Fruit fly (Drosophila melanogaster) whole organism, pupa: Measurements from ENCODE around the gene Pp4-19C.

Experiments
- CG10348 ChIP-seq: fragments of 200-800 bp; sonication (Bioruptor generic); IDR thresholded peaks from 2 replicates; pipeline ENCODE4 v1.3.6; 2022; ENCODE audit warnings: missing biosample characterization, missing genetic modification characterization
- CG12605 ChIP-seq: fragments of 200-800 bp; sonication (Bioruptor generic); IDR thresholded peaks from 2 replicates; pipeline ENCODE4 v1.3.6; 2022; ENCODE audit warnings: missing biosample characterization, missing genetic modification characterization
- CG13204 ChIP-seq: fragments of 200-800 bp; sonication (Bioruptor generic); optimal IDR thresholded peaks from 2 replicates; lab custom pipeline; 2018; ENCODE audit warnings: missing biosample characterization, mild to moderate bottlenecking, missing genetic modification characterization, moderate library complexity
- CG14655 ChIP-seq: fragments of 200-800 bp; sonication (Bioruptor generic); optimal IDR thresholded peaks from 3 replicates; lab custom pipeline; 2017; ENCODE audit warnings: mild to moderate bottlenecking, missing biosample characterization, missing genetic modification reagents, missing genetic modification characterization
- CG15710 ChIP-seq: fragments of 200-800 bp; sonication (Bioruptor generic); optimal IDR thresholded peaks from 2 replicates; lab custom pipeline; 2018; ENCODE audit warnings: missing biosample characterization, mild to moderate bottlenecking, missing genetic modification characterization, moderate library complexity
- CG17806 ChIP-seq: fragments of 200-800 bp; sonication (Bioruptor generic); optimal IDR thresholded peaks from 2 replicates; lab custom pipeline; 2018; ENCODE audit warnings: missing biosample characterization, mild to moderate bottlenecking, missing genetic modification characterization, moderate library complexity
- CG32121 ChIP-seq: fragments of 200-800 bp; sonication (Bioruptor generic); IDR thresholded peaks from 2 replicates; pipeline ENCODE4 v1.3.6; 2022; ENCODE audit warnings: missing biosample characterization, missing genetic modification characterization
- CG34367 ChIP-seq: fragments of 200-800 bp; sonication (Bioruptor generic); optimal IDR thresholded peaks from 2 replicates; lab custom pipeline; 2018; ENCODE audit warnings: missing biosample characterization, mild to moderate bottlenecking, missing genetic modification characterization
- CG4496 ChIP-seq: fragments of 200-800 bp; sonication (Bioruptor generic); IDR thresholded peaks from 3 replicates; pipeline ENCODE4 v1.3.6; 2022; ENCODE audit warnings: missing biosample characterization, missing genetic modification characterization
- CG8159 ChIP-seq: fragments of 200-800 bp; sonication (Bioruptor generic); optimal IDR thresholded peaks from 3 replicates; lab custom pipeline; 2018; ENCODE audit warnings: missing biosample characterization, mild to moderate bottlenecking, missing genetic modification characterization, moderate library complexity
- CG8301 ChIP-seq: fragments of 200-800 bp; sonication (Bioruptor generic); optimal IDR thresholded peaks from 2 replicates; lab custom pipeline; 2018; ENCODE audit warnings: missing biosample characterization, mild to moderate bottlenecking, missing genetic modification characterization
- CG9948 ChIP-seq: fragments of 200-800 bp; sonication (Bioruptor generic); optimal IDR thresholded peaks from 2 replicates; lab custom pipeline; 2018; ENCODE audit warnings: missing biosample characterization, mild to moderate bottlenecking, missing genetic modification characterization, moderate library complexity
- D1 ChIP-seq: fragments of 200-800 bp; sonication (Bioruptor generic); optimal IDR thresholded peaks from 2 replicates; lab custom pipeline; 2018; ENCODE audit warnings: missing biosample characterization, mild to moderate bottlenecking, missing genetic modification characterization, moderate library complexity
- EcR ChIP-seq: fragments of 200-800 bp; sonication (Bioruptor generic); optimal IDR thresholded peaks from 3 replicates; lab custom pipeline; 2019; ENCODE audit warnings: missing biosample characterization, missing genetic modification characterization, mild to moderate bottlenecking, moderate library complexity, missing genetic modification reagents
- Ets98B ChIP-seq: fragments of 200-800 bp; sonication (Bioruptor generic); IDR thresholded peaks from 2 replicates; pipeline ENCODE4 v1.3.6; 2022; ENCODE audit warnings: missing biosample characterization, missing genetic modification characterization
- Pif1A ChIP-seq: fragments of 200-800 bp; sonication (Bioruptor generic); optimal IDR thresholded peaks from 3 replicates; lab custom pipeline; 2016; ENCODE audit warnings: missing biosample characterization, missing genetic modification characterization
- Pif1B ChIP-seq: fragments of 200-800 bp; sonication (Bioruptor generic); optimal IDR thresholded peaks from 3 replicates; lab custom pipeline; 2016; ENCODE audit warnings: missing biosample characterization, missing genetic modification characterization
- Snoo ChIP-seq: fragments of 200-800 bp; sonication (Bioruptor generic); optimal IDR thresholded peaks from 3 replicates; lab custom pipeline; 2017; ENCODE audit warnings: missing biosample characterization, mild to moderate bottlenecking, missing genetic modification characterization, inconsistent platforms
- fd96Ca ChIP-seq: fragments of 200-800 bp; sonication (Bioruptor generic); IDR thresholded peaks from 3 replicates; pipeline ENCODE4 v1.3.6; 2022; ENCODE audit warnings: missing biosample characterization, missing genetic modification characterization
- gl ChIP-seq: fragments of 200-800 bp; sonication (Bioruptor generic); optimal IDR thresholded peaks from 2 replicates; lab custom pipeline; 2018; ENCODE audit warnings: missing biosample characterization, mild to moderate bottlenecking, missing genetic modification characterization
- rn ChIP-seq: fragments of 200-800 bp; sonication (Bioruptor generic); IDR thresholded peaks from 2 replicates; pipeline ENCODE4 v1.3.6; 2022; ENCODE audit warnings: missing biosample characterization, missing genetic modification characterization

The Pp4-19C gene

DNA sequence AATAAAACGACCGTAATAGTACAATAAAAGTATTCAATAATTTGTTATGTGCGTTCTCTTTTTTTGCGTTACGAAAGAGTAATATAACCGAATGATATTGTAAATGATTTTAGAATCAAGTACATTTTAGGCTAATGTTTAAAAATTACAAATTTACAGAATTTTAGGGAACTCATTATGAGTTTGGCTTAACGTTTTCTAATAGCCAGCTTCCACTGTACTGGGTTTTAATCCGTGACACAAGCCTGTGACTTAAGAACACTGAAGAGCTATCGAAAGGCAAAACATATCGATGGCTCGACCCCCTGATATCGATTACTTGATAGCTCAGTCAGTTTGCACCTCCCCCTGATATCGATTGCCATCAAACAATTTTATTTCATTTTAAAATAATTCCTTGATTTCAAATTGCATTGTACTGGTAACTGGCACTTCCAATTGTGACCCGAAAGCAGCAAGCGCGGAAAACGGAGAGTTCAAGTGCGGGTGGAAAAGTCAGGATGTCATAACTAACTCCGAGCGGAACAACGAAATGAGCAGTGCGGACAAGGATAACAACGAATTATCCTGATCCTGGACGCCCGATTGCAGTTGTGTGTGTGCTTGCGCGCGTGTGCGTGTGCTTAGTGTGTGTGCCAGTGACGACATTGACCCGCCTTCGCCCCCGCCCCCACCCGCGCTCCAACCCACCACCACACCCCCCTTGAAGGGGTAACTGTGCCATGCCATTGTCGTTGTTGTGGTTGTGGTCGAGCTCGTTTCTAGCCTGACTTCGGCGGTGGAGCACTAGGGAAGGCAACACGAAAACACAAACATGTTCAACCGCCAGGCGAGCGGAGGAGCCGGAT lies 29.5 kb downstream of the Pp4-19C start, which contains the start of gene HERC2:
Gene HERC2 (plus strand): TSS at position 330 of the 848 bp plus-strand sequence.
- TF ChIP-seq CG34367 (peak; percentile 19), gl (no peak), CG12605 (GFP tag; lab: Robert Waterston, UW) (0 out of 2 replicates have a peak, but pooled peaks have one; percentile 9), CG15710 (tag; lab: Kevin White, UChicago) (peak; percentile 25), Ets98B (GFP tag; lab: Robert Waterston, UW) (peak; percentile 47), CG4496 (GFP tag; lab: Robert Waterston, UW) (peak; percentile 44; the same call in 1 of the 3 replicates), CG8159 (tag; lab: Kevin White, UChicago) (peak; percentile 21), CG17806 (peak; percentile 20), Pif1B (no peak)

DNA sequence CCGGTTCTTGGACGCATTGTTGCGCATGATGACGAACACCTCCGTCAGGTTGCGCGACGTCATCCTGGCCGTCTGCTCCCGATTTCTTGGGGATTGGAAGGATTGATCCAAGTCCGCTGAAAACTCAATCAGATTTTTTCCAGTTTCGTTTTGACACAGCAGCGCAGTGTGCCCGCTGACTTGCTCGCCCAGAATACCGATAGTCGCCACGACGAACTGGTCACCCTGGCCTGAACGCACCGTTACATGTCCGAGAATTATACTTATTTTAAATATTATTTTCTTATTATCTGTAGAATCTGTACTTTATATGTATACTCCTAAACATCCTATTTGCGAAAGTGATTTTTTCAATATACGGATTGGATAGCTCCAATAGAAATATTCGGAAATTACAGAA lies 30.2 kb downstream of the Pp4-19C start, which contains the start of gene Syx16:
Gene Syx16 (minus strand): TSS at position 172 of the 400 bp plus-strand sequence.
- TF ChIP-seq CG8159 (tag; lab: Kevin White, UChicago), result no peak
- no peak for TF ChIP-seq CG12605 (GFP tag; lab: Robert Waterston, UW)
- no peak for TF ChIP-seq EcR (GFP tag; lab: Kevin White, UChicago)
- TF ChIP-seq rn, result no peak
- no peak for TF ChIP-seq CG14655 (GFP tag; lab: Kevin White, UChicago)
- TF ChIP-seq fd96Ca (GFP tag; lab: Robert Waterston, UW), result no peak
- no peak for TF ChIP-seq Snoo (tag; lab: Kevin White, UChicago)
- no peak for TF ChIP-seq gl
- no peak for TF ChIP-seq Pif1A (GFP tag; lab: Kevin White, UChicago)
- no peak for TF ChIP-seq Pif1B
- no peak for TF ChIP-seq CG17806
- no peak for TF ChIP-seq CG10348 (GFP tag; lab: Robert Waterston, UW)
- TF ChIP-seq CG9948 (tag; lab: Kevin White, UChicago), result no peak
- TF ChIP-seq CG15710 (tag; lab: Kevin White, UChicago), result no peak
- no peak for TF ChIP-seq CG34367
- TF ChIP-seq CG4496 (GFP tag; lab: Robert Waterston, UW), result no peak
- TF ChIP-seq, all 21 proteins: peak for 0

DNA sequence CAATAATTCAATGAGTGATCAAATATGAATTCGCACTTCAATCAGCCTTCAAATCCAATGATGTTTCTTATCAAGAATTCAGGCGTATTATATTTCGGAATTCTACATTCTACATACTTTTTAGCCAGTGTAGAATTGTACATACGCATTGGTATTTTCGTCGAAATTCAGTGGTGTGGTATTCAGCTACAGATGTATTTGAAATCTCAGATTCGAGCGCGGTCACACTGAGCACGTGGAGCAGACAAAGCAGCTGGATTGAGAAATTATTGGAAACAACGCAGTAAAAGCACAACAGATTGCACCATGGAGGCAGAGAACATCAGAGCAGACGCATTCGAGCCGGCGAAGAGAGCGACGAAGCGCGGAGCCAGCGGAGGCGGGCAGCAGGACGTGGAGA lies 32.6 kb downstream of the Pp4-19C start:
- no peak for TF ChIP-seq EcR (GFP tag; lab: Kevin White, UChicago)
- no peak for TF ChIP-seq gl
- no peak for TF ChIP-seq Pif1B
- no peak for TF ChIP-seq CG32121 (GFP tag; lab: Robert Waterston, UW)
- no peak for TF ChIP-seq CG9948 (tag; lab: Kevin White, UChicago)
- no peak for TF ChIP-seq CG10348 (GFP tag; lab: Robert Waterston, UW)
- TF ChIP-seq CG12605 (GFP tag; lab: Robert Waterston, UW), result no peak

DNA sequence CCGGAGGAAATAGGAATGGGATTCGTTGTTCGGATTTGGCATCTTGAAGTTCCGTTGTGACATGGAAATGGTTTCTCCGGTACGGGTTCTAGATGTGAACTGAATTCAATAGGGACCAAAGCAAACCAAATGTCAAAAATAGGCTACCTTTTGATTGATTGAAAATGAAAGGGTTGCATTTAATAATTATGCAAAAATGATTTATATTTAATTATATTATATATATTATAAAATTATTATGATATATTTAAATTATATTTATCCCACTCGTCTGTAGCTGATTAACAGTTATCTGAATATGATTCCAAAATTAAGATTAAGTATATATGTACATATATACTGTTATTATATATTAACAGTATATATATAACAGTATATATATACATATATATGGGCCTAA lies 33.1 kb downstream of the Pp4-19C start, which contains the start of gene jb:
Gene jb (minus strand): TSS at position 101 of the 400 bp plus-strand sequence.
- TF ChIP-seq CG12605 (GFP tag; lab: Robert Waterston, UW), result no peak
- TF ChIP-seq CG4496 (GFP tag; lab: Robert Waterston, UW), result no peak

DNA sequence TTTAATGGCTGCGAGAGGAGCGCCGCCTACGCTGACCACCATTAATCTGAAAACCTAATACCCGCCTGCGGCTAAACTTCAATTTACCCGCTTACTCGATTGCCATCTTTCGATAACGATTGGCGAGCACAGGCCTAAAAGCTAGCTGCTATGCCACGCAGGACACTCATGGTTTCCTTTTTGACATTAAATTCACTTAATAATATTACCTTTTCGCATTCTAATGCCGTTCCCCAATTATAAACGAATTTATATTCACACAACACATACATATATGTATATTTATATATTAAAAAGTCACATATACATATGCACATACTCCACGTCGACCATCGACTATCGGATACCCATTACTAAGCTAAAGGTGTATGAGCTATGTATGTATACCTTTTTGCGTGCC lies 34.2 kb downstream of the Pp4-19C start:
- TF ChIP-seq CG4496 (GFP tag; lab: Robert Waterston, UW), result no peak
- TF ChIP-seq CG10348 (GFP tag; lab: Robert Waterston, UW), result no peak
- no peak for TF ChIP-seq D1 (tag; lab: Kevin White, UChicago)
- no peak for TF ChIP-seq CG13204 (GFP tag; lab: Kevin White, UChicago)
- TF ChIP-seq EcR (GFP tag; lab: Kevin White, UChicago), result no peak
- no peak for TF ChIP-seq CG12605 (GFP tag; lab: Robert Waterston, UW)
- no peak for TF ChIP-seq CG17806
- TF ChIP-seq Ets98B (GFP tag; lab: Robert Waterston, UW), result no peak

DNA sequence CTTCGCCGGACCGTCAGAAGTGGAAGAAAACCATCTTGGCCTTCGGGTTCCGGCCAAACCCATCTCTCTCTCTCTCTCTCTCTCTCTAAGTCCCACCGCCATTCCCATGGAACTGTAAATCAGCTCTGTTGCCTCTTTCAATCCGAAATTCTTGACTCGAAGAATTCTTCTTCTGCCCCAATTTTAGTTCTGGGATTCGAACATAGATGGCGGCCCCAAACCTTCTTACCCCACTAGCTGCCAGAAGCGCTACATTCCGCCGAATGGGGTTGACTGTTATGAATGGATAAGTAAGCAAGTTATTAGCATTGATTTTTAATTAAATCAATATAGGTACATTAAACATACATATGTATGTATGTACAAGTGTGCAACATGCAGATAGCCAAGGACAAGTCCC lies 37.9 kb downstream of the Pp4-19C start:
- TF ChIP-seq Pif1A (GFP tag; lab: Kevin White, UChicago) (no peak), CG32121 (GFP tag; lab: Robert Waterston, UW) (no peak), CG10348 (GFP tag; lab: Robert Waterston, UW) (no peak), Pif1B (no peak), CG4496 (GFP tag; lab: Robert Waterston, UW) (no peak), EcR (GFP tag; lab: Kevin White, UChicago) (no peak), rn (no peak), CG17806 (no peak), CG34367 (no peak), Ets98B (GFP tag; lab: Robert Waterston, UW) (no peak), CG8301 (tag; lab: Kevin White, UChicago) (no peak), gl (no peak), D1 (tag; lab: Kevin White, UChicago) (no peak), CG13204 (GFP tag; lab: Kevin White, UChicago) (no peak), CG14655 (GFP tag; lab: Kevin White, UChicago) (no peak), CG12605 (GFP tag; lab: Robert Waterston, UW) (no peak), CG15710 (tag; lab: Kevin White, UChicago) (no peak), fd96Ca (GFP tag; lab: Robert Waterston, UW) (no peak)
